Worm (Caenorhabditis elegans): Measurements from ENCODE around the gene F54F2.7.

DNA sequence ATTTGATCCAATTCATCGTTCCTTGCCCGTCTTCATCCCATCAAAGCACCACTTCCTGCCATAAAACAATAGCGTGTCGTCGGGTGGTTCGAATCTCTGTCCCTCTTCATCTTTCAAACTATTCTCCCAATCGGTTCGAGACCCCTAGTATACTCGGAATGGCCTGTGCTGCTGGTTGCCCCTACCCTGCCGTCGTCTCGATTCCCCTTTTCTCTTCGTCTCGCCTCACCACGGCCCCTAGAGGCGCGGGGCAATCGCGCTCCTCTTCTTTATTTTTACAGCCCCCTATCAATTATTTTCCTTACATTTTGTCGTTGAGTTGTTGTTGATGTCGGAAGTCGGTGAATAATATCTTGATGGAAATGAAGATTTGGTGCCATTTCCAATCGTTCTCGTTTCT, 18.5 kb downstream of the F54F2.7 start:
- no peak for TF ChIP-seq ama-1 (optimal IDR thresholded peaks at IDR 0.05)
- TF ChIP-seq ceh-6 (GFP tag; optimal IDR thresholded peaks at IDR 0.05) = no peak
- TF ChIP-seq sox-2 (GFP tag; IDR thresholded peaks at IDR 0.05) = no peak
- no peak for TF ChIP-seq lin-11 (tag; optimal IDR thresholded peaks at IDR 0.05)
- no peak for TF ChIP-seq C08G9.2 (tag; optimal IDR thresholded peaks at IDR 0.05)
- TF ChIP-seq ceh-18 (tag; optimal IDR thresholded peaks at IDR 0.05) = no peak
- no peak for TF ChIP-seq pha-4 (tag; optimal IDR thresholded peaks at IDR 0.05)
- no peak for TF ChIP-seq unc-55 (GFP tag; optimal IDR thresholded peaks at IDR 0.05)
